Worm (Caenorhabditis elegans) whole organism, L1 larva: ENCODE results near the gene sds-22.

Experiments used
- Y116A8C.19 ChIP-seq: sonication (generic microtip); optimal IDR thresholded peaks from 2 replicates; lab custom pipeline; 2016; ENCODE audit warnings: missing compliant biosample characterization, missing genetic modification characterization, borderline replicate concordance
- aha-1 ChIP-seq: fragments of 150-350 bp; optimal IDR thresholded peaks from 2 replicates; lab custom pipeline; 2014; ENCODE audit warnings: missing biosample characterization, missing genetic modification characterization
- aly-2 ChIP-seq: fragments of 150-350 bp; optimal IDR thresholded peaks from 2 replicates; lab custom pipeline; 2014; ENCODE audit warnings: missing biosample characterization, missing genetic modification characterization
- blmp-1 ChIP-seq: fragments of 150-350 bp; optimal IDR thresholded peaks from 2 replicates; lab custom pipeline; 2014; ENCODE audit warnings: missing biosample characterization, missing genetic modification characterization
- ceh-82 ChIP-seq, 3 experiments: fragments of 150-350 bp in 1 of 3; sonication (generic microtip) in 2 of 3; optimal IDR thresholded peaks; 2 replicates each; lab custom pipeline; 2014 to 2017; ENCODE audit warnings: missing biosample characterization in 3 of 3, missing genetic modification characterization in 3 of 3
- ceh-88 ChIP-seq: fragments of 200-800 bp; sonication (Bioruptor generic); IDR thresholded peaks from 2 replicates; pipeline ENCODE4 v1.3.6; 2022; ENCODE audit warnings: missing genetic modification characterization, missing compliant biosample characterization
- ceh-90 ChIP-seq: sonication (generic microtip); optimal IDR thresholded peaks from 2 replicates; lab custom pipeline; 2016; ENCODE audit warnings: missing genetic modification characterization, missing compliant biosample characterization
- ces-1 ChIP-seq: fragments of 150-350 bp; optimal IDR thresholded peaks from 2 replicates; lab custom pipeline; 2014; ENCODE audit warnings: missing biosample characterization, missing genetic modification reagents, missing genetic modification characterization
- dpl-1 ChIP-seq, 3 experiments: fragments of 150-350 bp in 2 of 3; sonication (generic microtip) in 1 of 3; optimal IDR thresholded peaks; 2 replicates each; lab custom pipeline; 2014 to 2017; ENCODE audit warnings: missing biosample characterization in 3 of 3, missing genetic modification characterization in 3 of 3, missing genetic modification reagents in 3 of 3
- dsc-1 ChIP-seq: sonication (generic microtip); optimal IDR thresholded peaks from 2 replicates; lab custom pipeline; 2016; ENCODE audit warnings: mild to moderate bottlenecking, missing genetic modification characterization, missing compliant biosample characterization
- efl-1 ChIP-seq, 4 experiments: fragments of 150-350 bp; optimal IDR thresholded peaks in 3 of 4; peaks in 1 of 4; 1 replicate in 1 of 4; 2 replicates in 3 of 4; lab custom pipeline; 2014; ENCODE audit warnings: missing biosample characterization in 2 of 4, missing genetic modification characterization in 2 of 4, missing genetic modification reagents in 2 of 4
- efl-3 ChIP-seq: fragments of 200-800 bp; sonication (Bioruptor generic); optimal IDR thresholded peaks from 2 replicates; lab custom pipeline; 2018; ENCODE audit warnings: mild to moderate bottlenecking, missing genetic modification characterization, missing compliant biosample characterization
- egl-13 ChIP-seq: sonication (generic microtip); optimal IDR thresholded peaks from 2 replicates; lab custom pipeline; 2016; ENCODE audit warnings: missing genotype, missing genetic modification reagents, missing genetic modification characterization, missing compliant biosample characterization
- elt-2 ChIP-seq: sonication (generic microtip); optimal IDR thresholded peaks from 2 replicates; lab custom pipeline; 2016; ENCODE audit warnings: missing genetic modification characterization, mild to moderate bottlenecking, inconsistent platforms, missing compliant biosample characterization, missing genetic modification reagents
- fos-1 ChIP-seq: fragments of 150-350 bp; optimal IDR thresholded peaks from 2 replicates; lab custom pipeline; 2014; ENCODE audit warnings: missing biosample characterization, missing genetic modification characterization
- hpl-2 ChIP-seq: fragments of 150-350 bp; optimal IDR thresholded peaks from 2 replicates; lab custom pipeline; 2014; ENCODE audit warnings: missing biosample characterization, missing genetic modification reagents, missing genetic modification characterization
- lin-13 ChIP-seq: fragments of 150-350 bp; optimal IDR thresholded peaks from 2 replicates; lab custom pipeline; 2014; ENCODE audit warnings: missing biosample characterization, missing genetic modification reagents, missing genetic modification characterization
- lin-14 ChIP-seq: fragments of 200-800 bp; sonication (Bioruptor generic); optimal IDR thresholded peaks from 2 replicates; lab custom pipeline; 2018; ENCODE audit warnings: mild to moderate bottlenecking, missing genetic modification characterization, moderate library complexity, missing compliant biosample characterization
- lin-15B ChIP-seq: fragments of 150-350 bp; sonication (generic microtip); optimal IDR thresholded peaks from 3 replicates; lab custom pipeline; 2014; ENCODE audit warnings: missing biosample characterization, missing genetic modification characterization
- lin-35 ChIP-seq, 2 experiments: fragments of 150-350 bp; optimal IDR thresholded peaks; 2 replicates each; lab custom pipeline; 2014; ENCODE audit warnings: missing biosample characterization in 2 of 2, missing genetic modification characterization in 2 of 2, missing genetic modification reagents in 2 of 2
- lin-39 ChIP-seq: fragments of 150-350 bp; optimal IDR thresholded peaks from 2 replicates; lab custom pipeline; 2014; ENCODE audit warnings: missing biosample characterization, missing genetic modification reagents, missing genetic modification characterization
- lir-3 ChIP-seq: sonication (generic microtip); optimal IDR thresholded peaks from 2 replicates; lab custom pipeline; 2016; ENCODE audit warnings: mild to moderate bottlenecking, missing genetic modification characterization, moderate library complexity, missing compliant biosample characterization; ENCODE audit not compliant: poor library complexity
- lsy-2 ChIP-seq, 2 experiments: fragments of 150-350 bp; optimal IDR thresholded peaks; 2 replicates each; lab custom pipeline; 2014; ENCODE audit warnings: missing biosample characterization in 2 of 2, missing genetic modification characterization in 2 of 2
- mab-9 ChIP-seq: fragments of 200-800 bp; sonication (Bioruptor generic); IDR thresholded peaks from 2 replicates; pipeline ENCODE4 v1.3.6; 2022; ENCODE audit warnings: missing genetic modification reagents, missing genetic modification characterization, missing compliant biosample characterization
- nhr-237 ChIP-seq: fragments of 150-350 bp; optimal IDR thresholded peaks from 2 replicates; lab custom pipeline; 2014; ENCODE audit warnings: missing biosample characterization, missing genetic modification characterization
- nhr-47 ChIP-seq: sonication (generic microtip); optimal IDR thresholded peaks from 2 replicates; lab custom pipeline; 2016; ENCODE audit warnings: mild to moderate bottlenecking, missing genetic modification characterization, moderate library complexity, missing compliant biosample characterization
- nhr-71 ChIP-seq: sonication (generic microtip); optimal IDR thresholded peaks from 2 replicates; lab custom pipeline; 2016; ENCODE audit warnings: mild to moderate bottlenecking, missing genetic modification characterization, moderate library complexity, missing compliant biosample characterization
- nhr-77 ChIP-seq: fragments of 150-350 bp; optimal IDR thresholded peaks from 2 replicates; lab custom pipeline; 2014; ENCODE audit warnings: missing biosample characterization, missing genetic modification characterization
- nhr-85 ChIP-seq: sonication (generic microtip); peaks from one replicate; lab custom pipeline; 2016; ENCODE audit warnings: missing genetic modification characterization, inconsistent platforms, missing compliant biosample characterization
- rnt-1 ChIP-seq: sonication (generic microtip); optimal IDR thresholded peaks from 2 replicates; lab custom pipeline; 2016; ENCODE audit warnings: mild to moderate bottlenecking, missing genetic modification characterization, moderate library complexity, missing compliant biosample characterization
- snpc-4 ChIP-seq: fragments of 150-350 bp; optimal IDR thresholded peaks from 2 replicates; lab custom pipeline; 2014; ENCODE audit warnings: missing biosample characterization, missing genetic modification characterization
- snu-23 ChIP-seq: sonication (generic microtip); optimal IDR thresholded peaks from 2 replicates; lab custom pipeline; 2016; ENCODE audit warnings: missing genetic modification characterization, missing compliant biosample characterization
- sptf-1 ChIP-seq: fragments of 150-350 bp; optimal IDR thresholded peaks from 2 replicates; lab custom pipeline; 2014; ENCODE audit warnings: missing biosample characterization, missing genetic modification characterization
- swsn-7 ChIP-seq: sonication (generic microtip); optimal IDR thresholded peaks from 2 replicates; lab custom pipeline; 2016; ENCODE audit warnings: missing genetic modification characterization, missing compliant biosample characterization
- unc-62 ChIP-seq: fragments of 150-350 bp; optimal IDR thresholded peaks from 2 replicates; lab custom pipeline; 2014; ENCODE audit warnings: missing biosample characterization, missing genetic modification reagents, missing genetic modification characterization

Gene sds-22

ce11 chrII:7836613-7837226, 21.5 kb upstream of the sds-22 start (continued):
- peak; percentile 89 for TF ChIP-seq rnt-1

DNA sequence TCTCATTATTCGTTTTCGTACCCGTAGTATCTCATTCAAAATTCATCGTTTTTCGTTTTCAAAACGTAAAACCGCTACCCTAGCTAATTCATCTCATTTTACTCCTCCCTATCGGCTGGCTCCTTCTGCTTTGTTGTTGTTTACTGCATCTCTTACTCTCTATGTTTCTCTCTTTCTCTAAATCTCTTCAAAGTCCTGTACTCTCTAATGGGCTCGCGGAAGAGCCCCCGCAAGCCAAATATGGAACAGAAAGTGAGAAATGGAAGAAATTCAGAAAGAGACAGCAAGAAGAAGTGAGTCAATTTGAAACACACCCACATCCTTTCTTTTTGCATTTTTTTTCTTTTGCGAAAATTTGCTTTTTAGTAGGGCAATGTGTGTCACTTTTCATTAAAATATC, 19.5 kb upstream of the sds-22 start:
- TF ChIP-seq rnt-1 (peak; percentile 10), lsy-2 (tag; optimal IDR thresholded peaks at IDR 0.05; lab: Kevin White, UChicago) (peak; percentile 2 to 22), efl-1 (optimal IDR thresholded peaks at IDR 0.05; lab: Kevin White, UChicago) (peak; percentile 9 to 28), efl-1 (GFP tag; optimal IDR thresholded peaks at IDR 0.05 in 1 of 2; lab: Kevin White, UChicago) (peak in 1 of 2 experiments; percentile 13), unc-62 (GFP tag; lab: Kevin White, UChicago) (peak; percentile 17), swsn-7 (peak; percentile 3), nhr-85 (tag; lab: Kevin White, UChicago) (peak; percentile 33), ceh-90 (tag; lab: Kevin White, UChicago) (no peak), nhr-71 (tag; lab: Kevin White, UChicago) (peak; percentile 20), lin-14 (peak; percentile 83), hpl-2 (GFP tag; lab: Kevin White, UChicago) (no peak), nhr-47 (tag; lab: Kevin White, UChicago) (peak; percentile 29), lin-13 (GFP tag; lab: Kevin White, UChicago) (no peak), ceh-82 (tag; optimal IDR thresholded peaks at IDR 0.05; lab: Kevin White, UChicago) (peak in 1 of 3 experiments; percentile 28)

DNA sequence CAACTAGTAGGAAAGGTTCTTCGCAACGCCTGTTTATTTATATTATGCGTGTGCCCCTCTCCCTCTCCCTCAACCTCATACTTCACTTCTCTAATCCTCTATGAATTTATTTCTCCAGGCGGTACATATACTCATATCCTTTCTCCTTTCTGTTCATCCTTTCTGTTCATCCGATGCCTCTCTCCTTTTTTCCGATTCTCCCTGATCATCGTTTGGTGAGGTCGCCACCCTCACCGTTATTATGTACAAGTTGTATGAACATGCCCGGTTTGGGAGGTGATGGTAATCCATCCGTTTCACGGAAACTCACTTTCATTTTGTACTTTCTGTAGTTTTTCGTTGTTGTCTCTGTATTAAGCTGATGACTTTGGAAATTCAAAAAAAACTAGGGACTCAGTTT, 18.5 kb upstream of the sds-22 start:
- TF ChIP-seq lin-39 (no peak), lin-35 (GFP tag; optimal IDR thresholded peaks at IDR 0.05; lab: Kevin White, UChicago) (peak in 1 of 2 experiments; percentile 8), rnt-1 (peak; percentile 15), hpl-2 (GFP tag; lab: Kevin White, UChicago) (no peak), blmp-1 (tag; lab: Kevin White, UChicago) (peak; percentile 90), ces-1 (no peak), lin-14 (peak; percentile 47)

- TF ChIP-seq nhr-85 (tag; lab: Kevin White, UChicago) (peak; percentile 61), snu-23 (GFP tag; lab: Kevin White, UChicago) (no peak)
These were observed 16.1 kb upstream of the sds-22 start, which contains the start of gene klp-3 for ce11 chrII:7842053-7842452. klp-3 (plus strand) TSS chrII:7842353.

ce11 chrII:7845571-7846236, 12.5 kb upstream of the sds-22 start, which contains the start of gene T09A5.4:
T09A5.4 (plus strand) TSS chrII:7846186.
- TF ChIP-seq ces-1 = no peak
- no peak for TF ChIP-seq fos-1 (tag; lab: Kevin White, UChicago)
- TF ChIP-seq ceh-90 (tag; lab: Kevin White, UChicago) = no peak
- TF ChIP-seq lsy-2 (tag; optimal IDR thresholded peaks at IDR 0.05; lab: Kevin White, UChicago) = peak in 1 of 2 experiments; percentile 32
- TF ChIP-seq egl-13 (tag; lab: Kevin White, UChicago) = no peak
- TF ChIP-seq aly-2 (tag; lab: Kevin White, UChicago) = no peak
- TF ChIP-seq lin-14 = peak; percentile 14
- TF ChIP-seq nhr-77 (tag; lab: Kevin White, UChicago) = peak; percentile 7
- no peak for TF ChIP-seq sptf-1 (tag; lab: Kevin White, UChicago)
- TF ChIP-seq dpl-1 (GFP tag; optimal IDR thresholded peaks at IDR 0.05; lab: Kevin White, UChicago) = peak in 1 of 3 experiments; percentile 18
- TF ChIP-seq efl-1 (optimal IDR thresholded peaks at IDR 0.05; lab: Kevin White, UChicago) = peak in 1 of 2 experiments; percentile 10
- TF ChIP-seq efl-1 (GFP tag; optimal IDR thresholded peaks at IDR 0.05 in 1 of 2; lab: Kevin White, UChicago) = no peak

ce11 chrII:7849697-7850096, 8.5 kb upstream of the sds-22 start, which contains the start of gene acr-7:
acr-7 (minus strand) TSS chrII:7849797.
- TF ChIP-seq elt-2 (tag; lab: Kevin White, UChicago) (no peak), Y116A8C.19 (tag; lab: Kevin White, UChicago) (no peak), efl-3 (GFP tag; lab: Kevin White, UChicago) (no peak), hpl-2 (GFP tag; lab: Kevin White, UChicago) (no peak), nhr-237 (tag; lab: Kevin White, UChicago) (no peak), lin-15B (no peak), ceh-88 (GFP tag; lab: Robert Waterston, UW) (no peak), dsc-1 (tag; lab: Kevin White, UChicago) (no peak), ceh-82 (tag; optimal IDR thresholded peaks at IDR 0.05; lab: Kevin White, UChicago) (no peak), lin-14 (no peak), aly-2 (tag; lab: Kevin White, UChicago) (no peak), egl-13 (tag; lab: Kevin White, UChicago) (no peak), mab-9 (GFP tag; lab: Robert Waterston, UW) (no peak), lir-3 (tag; lab: Kevin White, UChicago) (no peak), snpc-4 (tag; lab: Kevin White, UChicago) (no peak), ces-1 (no peak), fos-1 (tag; lab: Kevin White, UChicago) (no peak), lsy-2 (tag; optimal IDR thresholded peaks at IDR 0.05; lab: Kevin White, UChicago) (no peak), aha-1 (tag; lab: Kevin White, UChicago) (no peak), rnt-1 (no peak)
